Worm (Caenorhabditis elegans) whole organism, young adult: Measurements from ENCODE around the gene F22E5.6.
"Not testable (repeated sequence)": the region's sequence is repeated elsewhere in the genome, so short reads cannot be mapped to it uniquely, and the experiment has no call there.

ENCODE experiments used
- C06A6.2 ChIP-seq: fragments of 200-800 bp; sonication (Bioruptor generic); conservative IDR thresholded peaks from 2 replicates; pipeline ENCODE4 v1.3.6; 2022; ENCODE audit warnings: missing genetic modification characterization, missing compliant biosample characterization
- F10E7.11 ChIP-seq: sonication (generic microtip); optimal IDR thresholded peaks from 2 replicates; lab custom pipeline; 2017; ENCODE audit warnings: mild to moderate bottlenecking, missing genetic modification characterization, moderate library complexity, missing compliant biosample characterization
- Y56A3A.18 ChIP-seq: fragments of 200-800 bp; sonication (Bioruptor generic); IDR thresholded peaks from 2 replicates; pipeline ENCODE4 v1.3.6; 2022; ENCODE audit warnings: missing genetic modification reagents, missing genetic modification characterization, missing compliant biosample characterization
- atf-7 ChIP-seq: sonication (generic microtip); optimal IDR thresholded peaks from 2 replicates; lab custom pipeline; 2017; ENCODE audit warnings: mild to moderate bottlenecking, missing genetic modification characterization, missing compliant biosample characterization
- attf-3 ChIP-seq: fragments of 200-800 bp; sonication (Bioruptor generic); conservative IDR thresholded peaks from 2 replicates; pipeline ENCODE4 v1.3.6; 2022; ENCODE audit warnings: missing genetic modification reagents, missing genetic modification characterization, missing compliant biosample characterization
- ccch-3 ChIP-seq: fragments of 200-800 bp; sonication (Bioruptor generic); optimal IDR thresholded peaks from 2 replicates; lab custom pipeline; 2018; ENCODE audit warnings: mild to moderate bottlenecking, missing genetic modification characterization, missing compliant biosample characterization
- cebp-1 ChIP-seq, 2 experiments: fragments of 200-800 bp in 1 of 2; sonication (Bioruptor generic) in 1 of 2; sonication (generic microtip) in 1 of 2; IDR thresholded peaks in 1 of 2; optimal IDR thresholded peaks in 1 of 2; 2 replicates each; pipeline versions ENCODE4 v1.3.6 to Lab custom; 2017 to 2022; ENCODE audit warnings: missing compliant biosample characterization in 2 of 2, missing genetic modification characterization in 2 of 2, mild to moderate bottlenecking in 1 of 2, missing genetic modification reagents in 1 of 2, moderate library complexity in 1 of 2
- ceh-100 ChIP-seq: fragments of 200-800 bp; sonication (Bioruptor generic); IDR thresholded peaks from 2 replicates; pipeline ENCODE4 v1.3.6; 2022; ENCODE audit warnings: missing genetic modification reagents, missing genetic modification characterization, missing compliant biosample characterization
- ceh-58 ChIP-seq: fragments of 200-800 bp; sonication (Bioruptor generic); IDR thresholded peaks from 2 replicates; pipeline ENCODE4 v1.3.6; 2022; ENCODE audit warnings: missing genetic modification characterization, missing compliant biosample characterization
- efl-1 ChIP-seq: fragments of 150-350 bp; optimal IDR thresholded peaks from 2 replicates; lab custom pipeline; 2014; ENCODE audit warnings: missing biosample characterization, missing genetic modification reagents, missing genetic modification characterization
- egl-44 ChIP-seq: fragments of 200-800 bp; sonication (Bioruptor generic); IDR thresholded peaks from 2 replicates; pipeline ENCODE4 v1.3.6; 2022; ENCODE audit warnings: missing genetic modification reagents, missing genetic modification characterization, missing compliant biosample characterization
- ets-4 ChIP-seq: fragments of 200-800 bp; sonication (Bioruptor generic); optimal IDR thresholded peaks from 2 replicates; lab custom pipeline; 2018; ENCODE audit warnings: mild to moderate bottlenecking, missing genetic modification characterization, missing compliant biosample characterization
- hmg-1.2 ChIP-seq: fragments of 200-800 bp; sonication (Bioruptor generic); IDR thresholded peaks from 2 replicates; pipeline ENCODE4 v1.3.6; 2022; ENCODE audit warnings: missing genetic modification reagents, missing genetic modification characterization, missing compliant biosample characterization
- hmg-20 ChIP-seq: fragments of 200-800 bp; sonication (Bioruptor generic); IDR thresholded peaks from 2 replicates; pipeline ENCODE4 v1.3.6; 2022; ENCODE audit warnings: missing genetic modification reagents, missing genetic modification characterization, missing compliant biosample characterization
- hrde-1 ChIP-seq: sonication (generic microtip); optimal IDR thresholded peaks from 2 replicates; lab custom pipeline; 2016; ENCODE audit warnings: missing genetic modification characterization, mild to moderate bottlenecking, missing compliant biosample characterization, moderate library complexity, missing genotype, missing genetic modification reagents, borderline replicate concordance
- lag-1 ChIP-seq: fragments of 200-800 bp; sonication (Bioruptor generic); IDR thresholded peaks from 2 replicates; pipeline ENCODE4 v1.3.6; 2022; ENCODE audit warnings: missing genetic modification reagents, missing genetic modification characterization, missing compliant biosample characterization
- let-607 ChIP-seq, 2 experiments: fragments of 200-800 bp in 1 of 2; sonication (Bioruptor generic) in 1 of 2; sonication (generic microtip) in 1 of 2; optimal IDR thresholded peaks; 2 replicates each; lab custom pipeline; 2016 to 2018; ENCODE audit warnings: mild to moderate bottlenecking in 2 of 2, missing compliant biosample characterization in 2 of 2, missing genetic modification characterization in 2 of 2, moderate library complexity in 2 of 2, missing genotype in 1 of 2
- lsl-1 ChIP-seq: fragments of 200-800 bp; sonication (Bioruptor generic); optimal IDR thresholded peaks from 2 replicates; lab custom pipeline; 2018; ENCODE audit warnings: mild to moderate bottlenecking, missing genetic modification characterization, moderate library complexity, missing compliant biosample characterization
- mxl-1 ChIP-seq: sonication (generic microtip); optimal IDR thresholded peaks from 2 replicates; lab custom pipeline; 2016; ENCODE audit warnings: missing genetic modification characterization, missing compliant biosample characterization
- nfya-2 ChIP-seq: fragments of 200-800 bp; sonication (Bioruptor generic); IDR thresholded peaks from 2 replicates; pipeline ENCODE4 v1.3.6; 2022; ENCODE audit warnings: missing genetic modification reagents, missing genetic modification characterization, missing compliant biosample characterization
- sdz-38 ChIP-seq: sonication (generic microtip); optimal IDR thresholded peaks from 2 replicates; lab custom pipeline; 2016; ENCODE audit warnings: missing genotype, missing genetic modification characterization, missing compliant biosample characterization
- snpc-1.1 ChIP-seq: sonication (generic microtip); optimal IDR thresholded peaks from 2 replicates; lab custom pipeline; 2017; ENCODE audit warnings: missing genetic modification characterization, mild to moderate bottlenecking, missing compliant biosample characterization, antibody characterized with exemption, moderate library complexity, missing genotype, missing genetic modification reagents; ENCODE audit not compliant: insufficient read depth
- unc-130 ChIP-seq: sonication (generic microtip); optimal IDR thresholded peaks from 2 replicates; lab custom pipeline; 2016; ENCODE audit warnings: missing genetic modification reagents, missing genetic modification characterization, missing compliant biosample characterization
- xnd-1 ChIP-seq: sonication (generic microtip); optimal IDR thresholded peaks from 2 replicates; lab custom pipeline; 2016; ENCODE audit warnings: missing genotype, missing genetic modification reagents, missing genetic modification characterization, missing compliant biosample characterization
- zfh-2 ChIP-seq: fragments of 200-800 bp; sonication (Bioruptor generic); conservative IDR thresholded peaks from 2 replicates; pipeline ENCODE4 v1.3.6; 2022; ENCODE audit warnings: missing genetic modification reagents, missing genetic modification characterization, missing compliant biosample characterization
- ztf-18 ChIP-seq: sonication (generic microtip); optimal IDR thresholded peaks from 2 replicates; lab custom pipeline; 2016; ENCODE audit warnings: missing genotype, mild to moderate bottlenecking, missing genetic modification characterization, missing compliant biosample characterization
- ztf-28 ChIP-seq: fragments of 200-800 bp; sonication (Bioruptor generic); IDR thresholded peaks from 2 replicates; pipeline ENCODE4 v1.3.6; 2022; ENCODE audit warnings: missing genetic modification reagents, missing genetic modification characterization, missing compliant biosample characterization
- ztf-3 ChIP-seq: fragments of 200-800 bp; sonication (Bioruptor generic); optimal IDR thresholded peaks from 2 replicates; lab custom pipeline; 2018; ENCODE audit warnings: mild to moderate bottlenecking, missing genetic modification characterization, missing compliant biosample characterization

F22E5.6 gene

ce11 chrII:2646756-2647155 lies 2.9 kb upstream of the F22E5.6 start, which contains the start of gene F22E5.12:
Gene F22E5.12 (minus strand): TSS chrII:2646856.
- TF ChIP-seq ceh-58 (GFP tag; lab: Robert Waterston, UW); snpc-1.1 (tag; lab: Kevin White, UChicago); F10E7.11 (tag; lab: Kevin White, UChicago): not testable (repeated sequence)

- TF ChIP-seq let-607 (tag; optimal IDR thresholded peaks at IDR 0.05; lab: Kevin White, UChicago) (no peak), C06A6.2 (0 out of 2 replicates have a peak, but pooled peaks have one; percentile 16), hmg-1.2 (GFP tag; lab: Robert Waterston, UW) (peak; percentile 28; the same call in 1 of the 2 replicates)
Observed at ce11 chrII:2649015-2649414, 620 bp upstream of the F22E5.6 start.

ce11 chrII:2656606-2657005 lies 7.0 kb downstream of the F22E5.6 start, which contains the start of gene sri-47:
Gene sri-47 (plus strand): TSS chrII:2656906.
- TF ChIP-seq zfh-2 (GFP tag; lab: Robert Waterston, UW) (0 out of 2 replicates have a peak, but pooled peaks have one; percentile 37), atf-7 (no peak)

- no peak for TF ChIP-seq ceh-100 (GFP tag; lab: Robert Waterston, UW)
- TF ChIP-seq ztf-28 (GFP tag; lab: Robert Waterston, UW), result no peak
- TF ChIP-seq sdz-38 (tag; lab: Kevin White, UChicago), result no peak
- no peak for TF ChIP-seq unc-130 (GFP tag; lab: Kevin White, UChicago)
- no peak for TF ChIP-seq cebp-1 (GFP tag; IDR thresholded peaks at IDR 0.05; lab: Robert Waterston, UW)
- TF ChIP-seq cebp-1 (tag; optimal IDR thresholded peaks at IDR 0.05; lab: Kevin White, UChicago), result no peak
- no peak for TF ChIP-seq ztf-18 (tag; lab: Kevin White, UChicago)
- no peak for TF ChIP-seq ets-4 (GFP tag; lab: Kevin White, UChicago)
- TF ChIP-seq efl-1, result no peak
- no peak for TF ChIP-seq let-607 (tag; optimal IDR thresholded peaks at IDR 0.05; lab: Kevin White, UChicago)
- no peak for TF ChIP-seq ztf-3 (GFP tag; lab: Kevin White, UChicago)
- no peak for TF ChIP-seq egl-44 (GFP tag; lab: Robert Waterston, UW)
- no peak for TF ChIP-seq mxl-1 (tag; lab: Kevin White, UChicago)
- TF ChIP-seq lsl-1 (GFP tag; lab: Kevin White, UChicago), result no peak
- TF ChIP-seq hrde-1, result no peak
- TF ChIP-seq lag-1 (GFP tag; lab: Robert Waterston, UW), result no peak
- TF ChIP-seq hmg-20 (GFP tag; lab: Robert Waterston, UW), result no peak
Observed at ce11 chrII:2659364-2659763, 9.7 kb downstream of the F22E5.6 start, which contains the start of gene gcy-21. Gene gcy-21 (plus strand): TSS chrII:2659664.

- TF ChIP-seq ceh-100 (GFP tag; lab: Robert Waterston, UW); xnd-1 (tag; lab: Kevin White, UChicago); Y56A3A.18: not testable (repeated sequence)
Observed at ce11 chrII:2665081-2665480, 15.4 kb downstream of the F22E5.6 start, which contains the start of gene F22E5.2. Gene F22E5.2 (plus strand): TSS chrII:2665381.

ce11 chrII:2665606-2666005 lies 16.0 kb downstream of the F22E5.6 start, which contains the start of gene F22E5.22:
Gene F22E5.22 (plus strand): TSS chrII:2665906.
- no peak for TF ChIP-seq nfya-2 (GFP tag; lab: Robert Waterston, UW)
- TF ChIP-seq let-607 (tag; optimal IDR thresholded peaks at IDR 0.05; lab: Kevin White, UChicago), result no peak
- TF ChIP-seq ccch-3 (GFP tag; lab: Kevin White, UChicago), result no peak
- no peak for TF ChIP-seq hrde-1
- TF ChIP-seq lsl-1 (GFP tag; lab: Kevin White, UChicago), result no peak
- no peak for TF ChIP-seq attf-3 (GFP tag; lab: Robert Waterston, UW)
